Fruit fly (Drosophila melanogaster): Measurements from ENCODE around the gene PGS1.
A peak's percentile ranks its signal among the peaks of the same experiment; 100 is the strongest.

PGS1 gene

dm6 chr3R:18787237-18787636 is 41.4 kb upstream of the PGS1 start:
- no peak for TF ChIP-seq Hr83 (GFP tag; optimal IDR thresholded peaks at IDR 0.05; ENCODE audit: poor library complexity, severe bottlenecking)
- TF ChIP-seq Abd-B (GFP tag; optimal IDR thresholded peaks at IDR 0.05) = no peak
- no peak for TF ChIP-seq dl (GFP tag; optimal IDR thresholded peaks at IDR 0.05; ENCODE audit: insufficient read depth in 1 of 2, partially characterized antibody in 2 of 2)
- TF ChIP-seq GATAd (GFP tag; optimal IDR thresholded peaks at IDR 0.05) = no peak
- TF ChIP-seq sv (GFP tag; optimal IDR thresholded peaks at IDR 0.05) = no peak
- no peak for TF ChIP-seq Jra (GFP tag; optimal IDR thresholded peaks at IDR 0.05)
- no peak for TF ChIP-seq CG32264 (GFP tag; optimal IDR thresholded peaks at IDR 0.05)
- TF ChIP-seq Mio (GFP tag; optimal IDR thresholded peaks at IDR 0.05) = no peak
- no peak for TF ChIP-seq dsf (GFP tag; optimal IDR thresholded peaks at IDR 0.05; ENCODE audit: borderline replicate concordance)
- TF ChIP-seq Vsx2 (GFP tag; optimal IDR thresholded peaks at IDR 0.05; ENCODE audit: partially characterized antibody) = no peak
- TF ChIP-seq Myc (optimal IDR thresholded peaks at IDR 0.05) = no peak
- peak in 1 of 2 experiments; percentile 19 for TF ChIP-seq foxo (GFP tag; optimal IDR thresholded peaks at IDR 0.05)
- TF ChIP-seq woc (GFP tag; optimal IDR thresholded peaks at IDR 0.05) = no peak
- no peak for TF ChIP-seq rgr (GFP tag; optimal IDR thresholded peaks at IDR 0.05)
- no peak for TF ChIP-seq lola (GFP tag; optimal IDR thresholded peaks at IDR 0.05)
- TF ChIP-seq h (GFP tag; optimal IDR thresholded peaks at IDR 0.05) = peak; percentile 42
- TF ChIP-seq N (GFP tag; optimal IDR thresholded peaks at IDR 0.05) = no peak
- no peak for TF ChIP-seq Dfd (GFP tag; optimal IDR thresholded peaks at IDR 0.05)
- no peak for TF ChIP-seq Rel (GFP tag; optimal IDR thresholded peaks at IDR 0.05)
- no peak for TF ChIP-seq Rel (tag; optimal IDR thresholded peaks at IDR 0.05)
- TF ChIP-seq Hr78 (GFP tag; optimal IDR thresholded peaks at IDR 0.05) = no peak
- no peak for TF ChIP-seq Dif (GFP tag; optimal IDR thresholded peaks at IDR 0.05; ENCODE audit: partially characterized antibody)
- TF ChIP-seq usp (GFP tag; optimal IDR thresholded peaks at IDR 0.05) = no peak
- TF ChIP-seq fru (GFP tag; optimal IDR thresholded peaks at IDR 0.05) = peak; percentile 30
- TF ChIP-seq jim (GFP tag; optimal IDR thresholded peaks at IDR 0.05) = no peak
- no peak for TF ChIP-seq brk (GFP tag; optimal IDR thresholded peaks at IDR 0.05)
- TF ChIP-seq CG9705 (GFP tag; optimal IDR thresholded peaks at IDR 0.05) = no peak
- no peak for TF ChIP-seq pan (optimal IDR thresholded peaks at IDR 0.05)
- TF ChIP-seq dmrt93B (GFP tag; optimal IDR thresholded peaks at IDR 0.05) = peak; percentile 54
- TF ChIP-seq br (GFP tag; optimal IDR thresholded peaks at IDR 0.05) = peak; percentile 33
- peak; percentile 16 for TF ChIP-seq ey (GFP tag; optimal IDR thresholded peaks at IDR 0.05)
- TF ChIP-seq OdsH (GFP tag; optimal IDR thresholded peaks at IDR 0.05) = peak; percentile 15
- no peak for TF ChIP-seq Hnf4 (GFP tag; optimal IDR thresholded peaks at IDR 0.05)
- no peak for TF ChIP-seq tai (GFP tag; optimal IDR thresholded peaks at IDR 0.05)
- no peak for TF ChIP-seq psq (GFP tag; optimal IDR thresholded peaks at IDR 0.05)
- TF ChIP-seq Sp1 (GFP tag; optimal IDR thresholded peaks at IDR 0.05) = peak; percentile 25
- TF ChIP-seq CrebA (GFP tag; optimal IDR thresholded peaks at IDR 0.05; ENCODE audit: borderline replicate concordance) = no peak
- TF ChIP-seq HLH106 (tag; optimal IDR thresholded peaks at IDR 0.05) = peak; percentile 26
- no peak for TF ChIP-seq sage (GFP tag; optimal IDR thresholded peaks at IDR 0.05)

dm6 chr3R:18785741-18786140 is 39.9 kb upstream of the PGS1 start:
- TF ChIP-seq foxo (GFP tag; optimal IDR thresholded peaks at IDR 0.05) = no peak

- TF ChIP-seq psq (GFP tag; optimal IDR thresholded peaks at IDR 0.05) (no peak), N (GFP tag; optimal IDR thresholded peaks at IDR 0.05) (no peak), jim (GFP tag; optimal IDR thresholded peaks at IDR 0.05) (no peak), Hnf4 (GFP tag; optimal IDR thresholded peaks at IDR 0.05) (no peak), HLH106 (tag; optimal IDR thresholded peaks at IDR 0.05) (no peak), dmrt93B (GFP tag; optimal IDR thresholded peaks at IDR 0.05) (no peak), h (GFP tag; optimal IDR thresholded peaks at IDR 0.05) (no peak), Myc (optimal IDR thresholded peaks at IDR 0.05) (no peak), CrebA (GFP tag; optimal IDR thresholded peaks at IDR 0.05; ENCODE audit: borderline replicate concordance) (no peak), fru (GFP tag; optimal IDR thresholded peaks at IDR 0.05) (no peak), Hr83 (GFP tag; optimal IDR thresholded peaks at IDR 0.05; ENCODE audit: poor library complexity, severe bottlenecking) (no peak), dl (GFP tag; optimal IDR thresholded peaks at IDR 0.05; ENCODE audit: insufficient read depth in 1 of 2, partially characterized antibody in 2 of 2) (no peak), CG32264 (GFP tag; optimal IDR thresholded peaks at IDR 0.05) (no peak), Sp1 (GFP tag; optimal IDR thresholded peaks at IDR 0.05) (no peak), br (GFP tag; optimal IDR thresholded peaks at IDR 0.05) (no peak), Jra (GFP tag; optimal IDR thresholded peaks at IDR 0.05) (no peak), OdsH (GFP tag; optimal IDR thresholded peaks at IDR 0.05) (no peak), Rel (GFP tag; optimal IDR thresholded peaks at IDR 0.05) (no peak), Rel (tag; optimal IDR thresholded peaks at IDR 0.05) (no peak)
Measured at dm6 chr3R:18783191-18783590, 37.4 kb upstream of the PGS1 start.

All from whole organism, wandering third instar larva.